Worm (Caenorhabditis elegans) whole organism, young adult: ENCODE results near the gene srh-276.

ENCODE experiments used
- F55B11.4 ChIP-seq: sonication (generic microtip); optimal IDR thresholded peaks from 2 replicates; lab custom pipeline; 2016; ENCODE audit warnings: missing compliant biosample characterization, missing genetic modification characterization, borderline replicate concordance; ENCODE audit not compliant: insufficient read depth
- ZK185.1 ChIP-seq: sonication (generic microtip); optimal IDR thresholded peaks from 2 replicates; lab custom pipeline; 2016; ENCODE audit warnings: mild to moderate bottlenecking, missing genetic modification characterization, missing compliant biosample characterization; ENCODE audit not compliant: poor library complexity, severe bottlenecking
- ama-1 ChIP-seq, 3 experiments: fragments of 150-350 bp in 1 of 3; sonication (generic microtip) in 2 of 3; optimal IDR thresholded peaks; 2 replicates each; lab custom pipeline; 2014 to 2018; ENCODE audit warnings: missing biosample characterization in 2 of 3, missing genetic modification characterization in 2 of 3, missing genetic modification reagents in 2 of 3
- hrde-1 ChIP-seq: sonication (generic microtip); optimal IDR thresholded peaks from 2 replicates; lab custom pipeline; 2016; ENCODE audit warnings: missing genetic modification characterization, mild to moderate bottlenecking, missing compliant biosample characterization, moderate library complexity, missing genotype, missing genetic modification reagents, borderline replicate concordance
- lin-35 ChIP-seq, 3 experiments: fragments of 150-350 bp in 2 of 3; sonication (generic microtip) in 1 of 3; optimal IDR thresholded peaks; 2 replicates each; lab custom pipeline; 2014 to 2018; ENCODE audit warnings: missing biosample characterization in 3 of 3, missing genetic modification characterization in 3 of 3, missing genetic modification reagents in 3 of 3
- sdz-38 ChIP-seq: sonication (generic microtip); optimal IDR thresholded peaks from 2 replicates; lab custom pipeline; 2016; ENCODE audit warnings: missing genotype, missing genetic modification characterization, missing compliant biosample characterization
- somi-1 ChIP-seq: fragments of 200-800 bp; sonication (Bioruptor generic); optimal IDR thresholded peaks from 2 replicates; lab custom pipeline; 2018; ENCODE audit warnings: mild to moderate bottlenecking, missing genetic modification characterization, missing compliant biosample characterization
- tbp1 ChIP-seq: fragments of 200-800 bp; sonication (Bioruptor generic); optimal IDR thresholded peaks from 2 replicates; lab custom pipeline; 2018; ENCODE audit warnings: mild to moderate bottlenecking, missing genetic modification characterization, missing compliant biosample characterization
- unc-62 ChIP-seq: fragments of 150-350 bp; optimal IDR thresholded peaks from 2 replicates; lab custom pipeline; 2014; ENCODE audit warnings: missing biosample characterization, missing genetic modification reagents, missing genetic modification characterization

ce11 chrV:15505068-15505467 lies 24.1 kb upstream of the srh-276 start:
- TF ChIP-seq lin-35 (GFP tag; optimal IDR thresholded peaks at IDR 0.05; lab: Kevin White, UChicago) (no peak), unc-62 (GFP tag; lab: Kevin White, UChicago) (no peak), F55B11.4 (tag; lab: Kevin White, UChicago) (no peak), tbp1 (GFP tag; lab: Kevin White, UChicago) (peak; percentile 93), somi-1 (peak; percentile 10), ama-1 (optimal IDR thresholded peaks at IDR 0.05; lab: Kevin White, UChicago) (no peak), ama-1 (GFP tag; optimal IDR thresholded peaks at IDR 0.05; lab: Kevin White, UChicago) (no peak), hrde-1 (tag; lab: Kevin White, UChicago) (no peak), sdz-38 (tag; lab: Kevin White, UChicago) (no peak), ZK185.1 (tag; lab: Kevin White, UChicago) (peak; percentile 24)
